Worm (Caenorhabditis elegans) whole organism, L4 larva: Measurements from ENCODE around the gene saeg-2.

Source experiments
- R02D3.7 ChIP-seq: fragments of 150-350 bp; sonication (generic microtip); optimal IDR thresholded peaks from 3 replicates; lab custom pipeline; 2014; ENCODE audit warnings: missing biosample characterization, missing genetic modification characterization
- ama-1 ChIP-seq: fragments of 150-350 bp; optimal IDR thresholded peaks from 2 replicates; lab custom pipeline; 2014; ENCODE audit warnings: inconsistent platforms, mixed read lengths
- ceh-44 ChIP-seq: fragments of 200-800 bp; sonication (Bioruptor generic); IDR thresholded peaks from 2 replicates; pipeline ENCODE4 v1.3.6; 2022; ENCODE audit warnings: missing genetic modification reagents, missing genetic modification characterization, missing compliant biosample characterization
- ctbp-1 ChIP-seq: fragments of 200-800 bp; sonication (Bioruptor generic); IDR thresholded peaks from 2 replicates; pipeline ENCODE4 v1.3.6; 2022; ENCODE audit warnings: missing genetic modification reagents, missing genetic modification characterization, missing compliant biosample characterization
- fos-1 ChIP-seq: fragments of 150-350 bp; optimal IDR thresholded peaks from 2 replicates; lab custom pipeline; 2014; ENCODE audit warnings: missing biosample characterization, missing genetic modification characterization
- lin-1 ChIP-seq: fragments of 200-800 bp; sonication (Bioruptor generic); IDR thresholded peaks from 2 replicates; pipeline ENCODE4 v1.3.6; 2022; ENCODE audit warnings: missing genetic modification reagents, missing genetic modification characterization, missing compliant biosample characterization
- lir-3 ChIP-seq: sonication (generic microtip); optimal IDR thresholded peaks from 2 replicates; lab custom pipeline; 2016; ENCODE audit warnings: mild to moderate bottlenecking, missing genetic modification characterization, missing compliant biosample characterization
- mdl-1 ChIP-seq, 2 experiments: fragments of 150-350 bp in 1 of 2; sonication (generic microtip) in 1 of 2; optimal IDR thresholded peaks; 2 replicates each; lab custom pipeline; 2014 to 2017; ENCODE audit warnings: missing biosample characterization in 2 of 2, missing genetic modification characterization in 2 of 2
- nhr-237 ChIP-seq: sonication (generic microtip); optimal IDR thresholded peaks from 2 replicates; lab custom pipeline; 2017; ENCODE audit warnings: missing biosample characterization, missing genetic modification characterization
- nhr-77 ChIP-seq: fragments of 150-350 bp; optimal IDR thresholded peaks from 2 replicates; lab custom pipeline; 2014; ENCODE audit warnings: missing biosample characterization, missing genetic modification characterization
- pha-4 ChIP-seq, 2 experiments: fragments of 150-350 bp in 1 of 2; fragments of 200-800 bp in 1 of 2; sonication (Bioruptor generic) in 1 of 2; IDR thresholded peaks in 1 of 2; optimal IDR thresholded peaks in 1 of 2; 2 replicates each; pipeline versions ENCODE4 v1.3.6 to Lab custom; 2014 to 2022; ENCODE audit warnings: missing genetic modification characterization in 2 of 2, missing genetic modification reagents in 2 of 2, missing biosample characterization in 1 of 2, missing compliant biosample characterization in 1 of 2
- zag-1 ChIP-seq: fragments of 150-350 bp; optimal IDR thresholded peaks from 2 replicates; lab custom pipeline; 2014; ENCODE audit warnings: missing biosample characterization, missing genetic modification characterization
- ztf-11 ChIP-seq: fragments of 150-350 bp; optimal IDR thresholded peaks from 2 replicates; lab custom pipeline; 2014; ENCODE audit warnings: missing biosample characterization, missing genetic modification characterization

DNA sequence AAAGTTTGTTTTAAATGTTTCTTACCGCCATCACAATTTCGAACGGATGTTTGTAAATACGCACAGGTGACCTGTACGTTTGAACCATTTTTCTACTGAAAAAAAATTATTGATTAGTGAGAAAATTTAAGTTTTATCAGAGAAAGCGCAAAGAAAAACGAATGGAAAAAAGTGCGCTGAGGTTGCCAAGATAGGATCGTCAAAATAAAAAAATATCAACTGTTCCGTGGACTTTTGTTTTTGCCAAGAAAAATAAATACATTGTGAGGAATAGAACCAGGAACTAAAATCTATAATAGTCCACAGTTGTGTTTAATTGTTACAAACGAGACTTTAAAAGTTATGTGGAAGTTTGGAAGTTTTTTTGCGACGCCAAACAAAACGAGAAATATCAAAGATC is 3.9 kb upstream of the saeg-2 start, which contains the start of gene T23G5.2:
- no peak for TF ChIP-seq lin-1 (GFP tag; lab: Robert Waterston, UW)
- no peak for TF ChIP-seq mdl-1 (tag; optimal IDR thresholded peaks at IDR 0.05; lab: Kevin White, UChicago)
- TF ChIP-seq R02D3.7 (tag; lab: Kevin White, UChicago) = no peak
- TF ChIP-seq zag-1 (tag; lab: Kevin White, UChicago) = no peak
- no peak for TF ChIP-seq nhr-77 (tag; lab: Kevin White, UChicago)
- TF ChIP-seq lir-3 = no peak
- no peak for TF ChIP-seq ceh-44
- no peak for TF ChIP-seq pha-4 (GFP tag; IDR thresholded peaks at IDR 0.05; lab: Robert Waterston, UW)
- no peak for TF ChIP-seq pha-4 (tag; optimal IDR thresholded peaks at IDR 0.05; lab: Kevin White, UChicago)
- no peak for TF ChIP-seq ama-1 (lab: Kevin White, UChicago)
- no peak for TF ChIP-seq ztf-11
- TF ChIP-seq ctbp-1 (GFP tag; lab: Robert Waterston, UW) = no peak
- no peak for TF ChIP-seq fos-1 (tag; lab: Kevin White, UChicago)
- TF ChIP-seq nhr-237 (tag; lab: Kevin White, UChicago) = no peak
